Fruit fly (Drosophila melanogaster) whole organism, pupa: ENCODE results near the gene bam.

Experiments
- CG12605 ChIP-seq: fragments of 200-800 bp; sonication (Bioruptor generic); IDR thresholded peaks from 2 replicates; pipeline ENCODE4 v1.3.6; 2022; ENCODE audit warnings: missing biosample characterization, missing genetic modification characterization
- CG14655 ChIP-seq: fragments of 200-800 bp; sonication (Bioruptor generic); optimal IDR thresholded peaks from 3 replicates; lab custom pipeline; 2017; ENCODE audit warnings: mild to moderate bottlenecking, missing biosample characterization, missing genetic modification reagents, missing genetic modification characterization
- CG15710 ChIP-seq: fragments of 200-800 bp; sonication (Bioruptor generic); optimal IDR thresholded peaks from 2 replicates; lab custom pipeline; 2018; ENCODE audit warnings: missing biosample characterization, mild to moderate bottlenecking, missing genetic modification characterization, moderate library complexity
- CG32121 ChIP-seq: fragments of 200-800 bp; sonication (Bioruptor generic); IDR thresholded peaks from 2 replicates; pipeline ENCODE4 v1.3.6; 2022; ENCODE audit warnings: missing biosample characterization, missing genetic modification characterization
- CG34367 ChIP-seq: fragments of 200-800 bp; sonication (Bioruptor generic); optimal IDR thresholded peaks from 2 replicates; lab custom pipeline; 2018; ENCODE audit warnings: missing biosample characterization, mild to moderate bottlenecking, missing genetic modification characterization
- CG8301 ChIP-seq: fragments of 200-800 bp; sonication (Bioruptor generic); optimal IDR thresholded peaks from 2 replicates; lab custom pipeline; 2018; ENCODE audit warnings: missing biosample characterization, mild to moderate bottlenecking, missing genetic modification characterization
- EcR ChIP-seq: fragments of 200-800 bp; sonication (Bioruptor generic); optimal IDR thresholded peaks from 3 replicates; lab custom pipeline; 2019; ENCODE audit warnings: missing biosample characterization, missing genetic modification characterization, mild to moderate bottlenecking, moderate library complexity, missing genetic modification reagents
- Pif1A ChIP-seq: fragments of 200-800 bp; sonication (Bioruptor generic); optimal IDR thresholded peaks from 3 replicates; lab custom pipeline; 2016; ENCODE audit warnings: missing biosample characterization, missing genetic modification characterization
- Pif1B ChIP-seq: fragments of 200-800 bp; sonication (Bioruptor generic); optimal IDR thresholded peaks from 3 replicates; lab custom pipeline; 2016; ENCODE audit warnings: missing biosample characterization, missing genetic modification characterization
- gl ChIP-seq: fragments of 200-800 bp; sonication (Bioruptor generic); optimal IDR thresholded peaks from 2 replicates; lab custom pipeline; 2018; ENCODE audit warnings: missing biosample characterization, mild to moderate bottlenecking, missing genetic modification characterization

dm6 chr3R:25258628-25259240 is 13.8 kb upstream of the bam start, which contains the start of gene CG11857:
- TF ChIP-seq CG8301 (tag; lab: Kevin White, UChicago) (peak; percentile 92), EcR (GFP tag; lab: Kevin White, UChicago) (peak; percentile 55), CG15710 (tag; lab: Kevin White, UChicago) (peak; percentile 96), CG14655 (no peak), Pif1B (GFP tag; lab: Kevin White, UChicago) (no peak), CG32121 (GFP tag; lab: Robert Waterston, UW) (peak; percentile 97), gl (peak; percentile 86), CG12605 (GFP tag; lab: Robert Waterston, UW) (peak; percentile 93), CG34367 (peak; percentile 92), Pif1A (GFP tag; lab: Kevin White, UChicago) (no peak)
